Worm (Caenorhabditis elegans): Measurements from ENCODE around the gene W08G11.1.

DNA sequence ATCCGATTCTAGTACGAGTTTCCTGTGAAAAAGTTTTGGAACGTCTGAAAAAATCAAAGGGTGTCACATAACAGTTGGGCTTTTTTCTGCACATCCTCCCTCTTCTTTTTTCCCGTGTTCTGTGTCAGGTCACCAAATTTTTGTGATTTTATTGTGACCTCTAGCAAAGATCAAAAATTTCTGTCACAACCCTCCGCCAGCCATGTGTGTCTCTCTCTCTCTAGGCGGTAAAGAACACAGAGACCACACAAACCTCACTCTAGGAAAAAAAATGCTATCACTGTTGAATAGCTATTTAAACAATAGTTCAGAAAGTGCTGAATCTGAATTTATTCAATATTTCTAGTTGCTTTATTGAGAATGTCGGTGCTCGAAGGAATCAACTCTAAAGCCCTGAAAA is 43.8 kb downstream of the W08G11.1 start, which contains the start of gene gst-44:
- TF ChIP-seq egl-27 (tag; optimal IDR thresholded peaks at IDR 0.05) = no peak
- no peak for TF ChIP-seq nhr-10 (tag; optimal IDR thresholded peaks at IDR 0.05)
- TF ChIP-seq elt-3 (tag; optimal IDR thresholded peaks at IDR 0.05) = no peak
- peak; percentile 49 for TF ChIP-seq fos-1 (tag; optimal IDR thresholded peaks at IDR 0.05)
- TF ChIP-seq R02D3.7 (tag; optimal IDR thresholded peaks at IDR 0.05) = no peak
- no peak for TF ChIP-seq mdl-1 (tag; optimal IDR thresholded peaks at IDR 0.05)

All from whole organism, L2 larva.